Worm (Caenorhabditis elegans) whole organism, young adult: Measurements from ENCODE around the gene tceb-3.
A peak's percentile ranks its signal among the peaks of the same experiment; 100 is the strongest.

ENCODE experiments used
- C17E4.6 ChIP-seq: fragments of 200-800 bp; sonication (Bioruptor generic); IDR thresholded peaks from 2 replicates; pipeline ENCODE4 v1.3.6; 2022; ENCODE audit warnings: missing genetic modification reagents, missing genetic modification characterization, missing compliant biosample characterization
- D2030.7 ChIP-seq: fragments of 200-800 bp; sonication (Bioruptor generic); IDR thresholded peaks from 2 replicates; pipeline ENCODE4 v1.3.6; 2022; ENCODE audit warnings: missing genetic modification reagents, missing genetic modification characterization, missing compliant biosample characterization
- F10E7.11 ChIP-seq: sonication (generic microtip); optimal IDR thresholded peaks from 2 replicates; lab custom pipeline; 2017; ENCODE audit warnings: mild to moderate bottlenecking, missing genetic modification characterization, moderate library complexity, missing compliant biosample characterization
- F22D6.2 ChIP-seq: sonication (generic microtip); optimal IDR thresholded peaks from 2 replicates; lab custom pipeline; 2016; ENCODE audit warnings: mild to moderate bottlenecking, missing genetic modification characterization, missing compliant biosample characterization
- F23B12.7 ChIP-seq: sonication (generic microtip); optimal IDR thresholded peaks from 2 replicates; lab custom pipeline; 2017; ENCODE audit warnings: missing genetic modification characterization, mild to moderate bottlenecking, missing compliant biosample characterization, antibody characterized with exemption, moderate library complexity; ENCODE audit not compliant: insufficient read depth
- F33H1.4 ChIP-seq: fragments of 200-800 bp; sonication (Bioruptor generic); IDR thresholded peaks from 2 replicates; pipeline ENCODE4 v1.3.6; 2022; ENCODE audit warnings: missing genetic modification reagents, missing genetic modification characterization, missing compliant biosample characterization
- F49E8.2 ChIP-seq: sonication (generic microtip); optimal IDR thresholded peaks from 3 replicates; lab custom pipeline; 2017; ENCODE audit warnings: missing genetic modification characterization, mild to moderate bottlenecking, missing compliant biosample characterization, antibody characterized with exemption, moderate library complexity; ENCODE audit not compliant: insufficient read depth
- K11D2.4 ChIP-seq: fragments of 200-800 bp; sonication (Bioruptor generic); IDR thresholded peaks from 2 replicates; pipeline ENCODE4 v1.3.6; 2022; ENCODE audit warnings: missing genetic modification reagents, missing genetic modification characterization, missing compliant biosample characterization
- Y53F4B.3 ChIP-seq: fragments of 200-800 bp; sonication (Bioruptor generic); IDR thresholded peaks from 2 replicates; pipeline ENCODE4 v1.3.6; 2022; ENCODE audit warnings: missing genetic modification reagents, missing genetic modification characterization, missing compliant biosample characterization
- Y95B8A.8 ChIP-seq: fragments of 200-800 bp; sonication (Bioruptor generic); IDR thresholded peaks from 2 replicates; pipeline ENCODE4 v1.3.6; 2022; ENCODE audit warnings: missing genetic modification reagents, missing genetic modification characterization, missing compliant biosample characterization
- ama-1 ChIP-seq, 3 experiments: fragments of 150-350 bp in 1 of 3; sonication (generic microtip) in 2 of 3; optimal IDR thresholded peaks; 2 replicates each; lab custom pipeline; 2014 to 2018; ENCODE audit warnings: missing biosample characterization in 2 of 3, missing genetic modification characterization in 2 of 3, missing genetic modification reagents in 2 of 3
- athp-1 ChIP-seq: sonication (generic microtip); optimal IDR thresholded peaks from 2 replicates; lab custom pipeline; 2017; ENCODE audit warnings: mild to moderate bottlenecking, missing genetic modification characterization, missing compliant biosample characterization
- attf-6 ChIP-seq: fragments of 200-800 bp; sonication (Bioruptor generic); IDR thresholded peaks from 2 replicates; pipeline ENCODE4 v1.3.6; 2022; ENCODE audit warnings: missing genetic modification reagents, missing genetic modification characterization, missing compliant biosample characterization
- cebp-1 ChIP-seq, 2 experiments: fragments of 200-800 bp in 1 of 2; sonication (Bioruptor generic) in 1 of 2; sonication (generic microtip) in 1 of 2; IDR thresholded peaks in 1 of 2; optimal IDR thresholded peaks in 1 of 2; 2 replicates each; pipeline versions ENCODE4 v1.3.6 to Lab custom; 2017 to 2022; ENCODE audit warnings: missing compliant biosample characterization in 2 of 2, missing genetic modification characterization in 2 of 2, mild to moderate bottlenecking in 1 of 2, missing genetic modification reagents in 1 of 2, moderate library complexity in 1 of 2
- cebp-2 ChIP-seq: fragments of 200-800 bp; sonication (Bioruptor generic); IDR thresholded peaks from 2 replicates; pipeline ENCODE4 v1.3.6; 2022; ENCODE audit warnings: missing genetic modification characterization, missing compliant biosample characterization
- ceh-27 ChIP-seq: fragments of 200-800 bp; sonication (Bioruptor generic); optimal IDR thresholded peaks from 2 replicates; lab custom pipeline; 2018; ENCODE audit warnings: mild to moderate bottlenecking, missing genetic modification characterization, moderate library complexity, missing compliant biosample characterization
- ceh-91 ChIP-seq: fragments of 200-800 bp; sonication (Bioruptor generic); IDR thresholded peaks from 2 replicates; pipeline ENCODE4 v1.3.6; 2022; ENCODE audit warnings: missing genetic modification reagents, missing genetic modification characterization, missing compliant biosample characterization
- chd-7 ChIP-seq: sonication (generic microtip); optimal IDR thresholded peaks from 2 replicates; lab custom pipeline; 2016; ENCODE audit warnings: mild to moderate bottlenecking, missing genetic modification characterization, moderate library complexity, missing compliant biosample characterization
- dpff-1 ChIP-seq: sonication (generic microtip); optimal IDR thresholded peaks from 2 replicates; lab custom pipeline; 2017; ENCODE audit warnings: mild to moderate bottlenecking, missing genetic modification characterization, missing compliant biosample characterization
- efl-1 ChIP-seq: fragments of 150-350 bp; optimal IDR thresholded peaks from 2 replicates; lab custom pipeline; 2014; ENCODE audit warnings: missing biosample characterization, missing genetic modification reagents, missing genetic modification characterization
- egl-18 ChIP-seq: fragments of 200-800 bp; sonication (Bioruptor generic); IDR thresholded peaks from 2 replicates; pipeline ENCODE4 v1.3.6; 2022; ENCODE audit warnings: missing genetic modification reagents, missing genetic modification characterization, missing compliant biosample characterization
- egrh-3 ChIP-seq: fragments of 200-800 bp; sonication (Bioruptor generic); IDR thresholded peaks from 2 replicates; pipeline ENCODE4 v1.3.6; 2022; ENCODE audit warnings: missing genetic modification reagents, missing genetic modification characterization, missing compliant biosample characterization
- him-1 ChIP-seq: sonication (generic microtip); optimal IDR thresholded peaks from 2 replicates; lab custom pipeline; 2016; ENCODE audit warnings: missing genotype, missing genetic modification reagents, missing genetic modification characterization, missing compliant biosample characterization
- hmg-1.2 ChIP-seq: fragments of 200-800 bp; sonication (Bioruptor generic); IDR thresholded peaks from 2 replicates; pipeline ENCODE4 v1.3.6; 2022; ENCODE audit warnings: missing genetic modification reagents, missing genetic modification characterization, missing compliant biosample characterization
- hsf-1 ChIP-seq: fragments of 200-800 bp; sonication (Bioruptor generic); IDR thresholded peaks from 2 replicates; pipeline ENCODE4 v1.3.6; 2022; ENCODE audit warnings: missing genetic modification reagents, missing genetic modification characterization, missing compliant biosample characterization
- lsl-1 ChIP-seq: fragments of 200-800 bp; sonication (Bioruptor generic); optimal IDR thresholded peaks from 2 replicates; lab custom pipeline; 2018; ENCODE audit warnings: mild to moderate bottlenecking, missing genetic modification characterization, moderate library complexity, missing compliant biosample characterization
- madf-3 ChIP-seq: fragments of 200-800 bp; sonication (Bioruptor generic); IDR thresholded peaks from 2 replicates; pipeline ENCODE4 v1.3.6; 2022; ENCODE audit warnings: missing genetic modification reagents, missing genetic modification characterization, missing compliant biosample characterization
- madf-6 ChIP-seq: fragments of 200-800 bp; sonication (Bioruptor generic); IDR thresholded peaks from 2 replicates; pipeline ENCODE4 v1.3.6; 2022; ENCODE audit warnings: missing genetic modification reagents, missing genetic modification characterization, missing compliant biosample characterization
- madf-8 ChIP-seq: fragments of 200-800 bp; sonication (Bioruptor generic); conservative IDR thresholded peaks from 2 replicates; pipeline ENCODE4 v1.3.6; 2022; ENCODE audit warnings: missing genetic modification reagents, missing genetic modification characterization, missing compliant biosample characterization
- mel-28 ChIP-seq: sonication (generic microtip); optimal IDR thresholded peaks from 2 replicates; lab custom pipeline; 2016; ENCODE audit warnings: borderline replicate concordance, mild to moderate bottlenecking, missing genetic modification characterization, missing compliant biosample characterization
- mes-4 ChIP-seq: sonication (generic microtip); optimal IDR thresholded peaks from 2 replicates; lab custom pipeline; 2016; ENCODE audit warnings: missing genotype, missing genetic modification characterization, missing compliant biosample characterization
- pbrm-1 ChIP-seq: fragments of 200-800 bp; sonication (Bioruptor generic); IDR thresholded peaks from 2 replicates; pipeline ENCODE4 v1.3.6; 2022; ENCODE audit warnings: missing genetic modification reagents, missing genetic modification characterization, missing compliant biosample characterization
- rec-8 ChIP-seq, 2 experiments: sonication (generic microtip); optimal IDR thresholded peaks; 2 replicates each; lab custom pipeline; 2016; ENCODE audit warnings: mild to moderate bottlenecking in 2 of 2, missing genetic modification characterization in 2 of 2, missing genetic modification reagents in 2 of 2, missing genotype in 2 of 2, missing biosample characterization in 1 of 2, missing compliant biosample characterization in 1 of 2, moderate library complexity in 1 of 2
- snpc-3.4 ChIP-seq: sonication (generic microtip); optimal IDR thresholded peaks from 2 replicates; lab custom pipeline; 2017; ENCODE audit warnings: missing genetic modification characterization, mild to moderate bottlenecking, missing compliant biosample characterization, antibody characterized with exemption, moderate library complexity, missing genotype, missing genetic modification reagents
- snpc-4 ChIP-seq, 5 experiments: fragments of 150-350 bp in 1 of 5; sonication (generic microtip) in 4 of 5; optimal IDR thresholded peaks; 2 replicates each; lab custom pipeline; 2014 to 2018; ENCODE audit warnings: missing genetic modification characterization in 5 of 5, missing biosample characterization in 3 of 5, antibody characterized with exemption in 2 of 5, mild to moderate bottlenecking in 2 of 5, missing compliant biosample characterization in 2 of 5, missing genotype in 2 of 5, moderate library complexity in 2 of 5, missing genetic modification reagents in 1 of 5
- tbp1 ChIP-seq: fragments of 200-800 bp; sonication (Bioruptor generic); optimal IDR thresholded peaks from 2 replicates; lab custom pipeline; 2018; ENCODE audit warnings: mild to moderate bottlenecking, missing genetic modification characterization, missing compliant biosample characterization
- tlf-1 ChIP-seq: fragments of 200-800 bp; sonication (Bioruptor generic); optimal IDR thresholded peaks from 2 replicates; lab custom pipeline; 2018; ENCODE audit warnings: mild to moderate bottlenecking, missing genetic modification characterization, missing compliant biosample characterization
- unc-62 ChIP-seq: fragments of 150-350 bp; optimal IDR thresholded peaks from 2 replicates; lab custom pipeline; 2014; ENCODE audit warnings: missing biosample characterization, missing genetic modification reagents, missing genetic modification characterization
- zfh-2 ChIP-seq: fragments of 200-800 bp; sonication (Bioruptor generic); conservative IDR thresholded peaks from 2 replicates; pipeline ENCODE4 v1.3.6; 2022; ENCODE audit warnings: missing genetic modification reagents, missing genetic modification characterization, missing compliant biosample characterization
- ztf-18 ChIP-seq: sonication (generic microtip); optimal IDR thresholded peaks from 2 replicates; lab custom pipeline; 2016; ENCODE audit warnings: missing genotype, mild to moderate bottlenecking, missing genetic modification characterization, missing compliant biosample characterization

tceb-3 gene

ce11 chrII:10935336-10935735 is 11.9 kb downstream of the tceb-3 start (continued):
- no peak for TF ChIP-seq cebp-1 (GFP tag; IDR thresholded peaks at IDR 0.05; lab: Robert Waterston, UW)
- no peak for TF ChIP-seq cebp-1 (tag; optimal IDR thresholded peaks at IDR 0.05; lab: Kevin White, UChicago)
- TF ChIP-seq mes-4 (tag; lab: Kevin White, UChicago): no peak
- no peak for TF ChIP-seq F10E7.11 (tag; lab: Kevin White, UChicago)
- no peak for TF ChIP-seq athp-1 (tag; lab: Kevin White, UChicago)
- TF ChIP-seq him-1: no peak
- TF ChIP-seq tbp1 (GFP tag; lab: Kevin White, UChicago): peak; percentile 41
- peak; percentile 56 for TF ChIP-seq efl-1 (GFP tag; lab: Kevin White, UChicago)
- TF ChIP-seq rec-8 (tag; optimal IDR thresholded peaks at IDR 0.05; lab: Kevin White, UChicago): no peak
- no peak for TF ChIP-seq snpc-4 (GFP tag; optimal IDR thresholded peaks at IDR 0.05; lab: Kevin White, UChicago)
- TF ChIP-seq snpc-4 (tag; optimal IDR thresholded peaks at IDR 0.05; lab: Kevin White, UChicago): peak in 1 of 4 experiments; percentile 44
- TF ChIP-seq D2030.7 (GFP tag; lab: Robert Waterston, UW): peak; percentile 90
- TF ChIP-seq snpc-3.4 (tag; lab: Kevin White, UChicago): peak; percentile 54
- TF ChIP-seq madf-6 (GFP tag; lab: Robert Waterston, UW): peak; percentile 97
- peak; percentile 75 for TF ChIP-seq pbrm-1 (GFP tag; lab: Robert Waterston, UW)
- peak; percentile 32; the same call in 1 of the 2 replicates for TF ChIP-seq hmg-1.2 (GFP tag; lab: Robert Waterston, UW)
- TF ChIP-seq madf-8 (GFP tag; lab: Robert Waterston, UW): peak; percentile 89
- peak; percentile 82 for TF ChIP-seq madf-3
- no peak for TF ChIP-seq unc-62 (GFP tag; lab: Kevin White, UChicago)
- peak; percentile 95 for TF ChIP-seq lsl-1 (GFP tag; lab: Kevin White, UChicago)
- TF ChIP-seq ama-1 (optimal IDR thresholded peaks at IDR 0.05; lab: Kevin White, UChicago): no peak
- no peak for TF ChIP-seq ama-1 (GFP tag; optimal IDR thresholded peaks at IDR 0.05; lab: Kevin White, UChicago)
- no peak for TF ChIP-seq F22D6.2 (tag; lab: Kevin White, UChicago)
- TF ChIP-seq F49E8.2 (tag; lab: Kevin White, UChicago): peak; percentile 90
- TF ChIP-seq ztf-18 (tag; lab: Kevin White, UChicago): no peak
- TF ChIP-seq ceh-91 (GFP tag; lab: Robert Waterston, UW): peak; percentile 92
- TF ChIP-seq attf-6 (GFP tag; lab: Robert Waterston, UW): 0 out of 2 replicates have a peak, but pooled peaks have one; percentile 31
- no peak for TF ChIP-seq F23B12.7
- TF ChIP-seq F33H1.4 (GFP tag; lab: Robert Waterston, UW): peak; percentile 97
- TF ChIP-seq dpff-1 (tag; lab: Kevin White, UChicago): no peak
- no peak for TF ChIP-seq K11D2.4 (GFP tag; lab: Robert Waterston, UW)
- 0 out of 2 replicates have a peak, but pooled peaks have one; percentile 20 for TF ChIP-seq C17E4.6 (GFP tag; lab: Robert Waterston, UW)
- TF ChIP-seq tlf-1 (GFP tag; lab: Kevin White, UChicago): peak; percentile 63
- TF ChIP-seq hsf-1 (GFP tag; lab: Robert Waterston, UW): peak; percentile 69
- no peak for TF ChIP-seq ceh-27
- no peak for TF ChIP-seq mel-28 (tag; lab: Kevin White, UChicago)
- no peak for TF ChIP-seq egl-18 (GFP tag; lab: Robert Waterston, UW)

ce11 chrII:10934786-10935185 is 12.4 kb downstream of the tceb-3 start, which contains the start of gene R03D7.2:
TSS of gene R03D7.2 (minus strand) at chrII:10935184.
- TF ChIP-seq hmg-1.2 (GFP tag; lab: Robert Waterston, UW): 0 out of 2 replicates have a peak, but pooled peaks have one; percentile 3
- 0 out of 2 replicates have a peak, but pooled peaks have one; percentile 1 for TF ChIP-seq Y53F4B.3 (GFP tag; lab: Robert Waterston, UW)
- TF ChIP-seq mes-4 (tag; lab: Kevin White, UChicago): no peak
- TF ChIP-seq Y95B8A.8: 0 out of 2 replicates have a peak, but pooled peaks have one; percentile 3
- peak; percentile 95 for TF ChIP-seq egrh-3
- peak; percentile 92 for TF ChIP-seq zfh-2
- 0 out of 2 replicates have a peak, but pooled peaks have one; percentile 48 for TF ChIP-seq cebp-2 (GFP tag; lab: Robert Waterston, UW)
- no peak for TF ChIP-seq chd-7 (tag; lab: Kevin White, UChicago)
